Worm (Caenorhabditis elegans) whole organism, L3 larva: Measurements from ENCODE around the gene F42A10.6.

Experiments used
- R02D3.7 ChIP-seq: fragments of 150-350 bp; optimal IDR thresholded peaks from 2 replicates; lab custom pipeline; 2014; ENCODE audit warnings: missing biosample characterization, missing genetic modification characterization
- ZK546.5 ChIP-seq: sonication (generic microtip); optimal IDR thresholded peaks from 2 replicates; lab custom pipeline; 2017; ENCODE audit warnings: missing biosample characterization, missing genetic modification characterization
- aly-2 ChIP-seq: fragments of 150-350 bp; optimal IDR thresholded peaks from 2 replicates; lab custom pipeline; 2014; ENCODE audit warnings: missing biosample characterization, missing genetic modification characterization
- ama-1 ChIP-seq: fragments of 150-350 bp; optimal IDR thresholded peaks from 2 replicates; lab custom pipeline; 2018
- ceh-82 ChIP-seq: fragments of 150-350 bp; optimal IDR thresholded peaks from 2 replicates; lab custom pipeline; 2014; ENCODE audit warnings: missing biosample characterization, missing genetic modification characterization
- ceh-9 ChIP-seq: sonication (generic microtip); optimal IDR thresholded peaks from 2 replicates; lab custom pipeline; 2018; ENCODE audit warnings: missing biosample characterization, missing genetic modification characterization
- daf-12 ChIP-seq: fragments of 150-350 bp; optimal IDR thresholded peaks from 2 replicates; lab custom pipeline; 2014; ENCODE audit warnings: missing biosample characterization, missing genetic modification reagents, missing genetic modification characterization
- egl-5 ChIP-seq: fragments of 150-350 bp; optimal IDR thresholded peaks from 2 replicates; lab custom pipeline; 2017; ENCODE audit warnings: missing biosample characterization, missing genetic modification reagents, missing genetic modification characterization, inconsistent platforms
- elt-2 ChIP-seq: sonication (generic microtip); optimal IDR thresholded peaks from 2 replicates; lab custom pipeline; 2016; ENCODE audit warnings: missing genetic modification reagents, mild to moderate bottlenecking, missing genetic modification characterization, missing compliant biosample characterization
- elt-3 ChIP-seq, 3 experiments: fragments of 150-350 bp in 1 of 3; sonication (generic microtip) in 2 of 3; optimal IDR thresholded peaks; 2 replicates in 2 of 3; 4 replicates in 1 of 3; lab custom pipeline; 2014 to 2017; ENCODE audit warnings: missing biosample characterization in 3 of 3, missing genetic modification characterization in 3 of 3
- eor-1 ChIP-seq, 2 experiments: fragments of 150-350 bp; optimal IDR thresholded peaks; 2 replicates each; lab custom pipeline; 2014 to 2018; ENCODE audit warnings: missing biosample characterization in 2 of 2, missing genetic modification characterization in 2 of 2
- fkh-10 ChIP-seq: sonication (generic microtip); optimal IDR thresholded peaks from 2 replicates; lab custom pipeline; 2017; ENCODE audit warnings: missing biosample characterization, missing genetic modification reagents, missing genetic modification characterization
- fkh-2 ChIP-seq: fragments of 150-350 bp; optimal IDR thresholded peaks from 2 replicates; lab custom pipeline; 2014; ENCODE audit warnings: missing biosample characterization, missing genetic modification reagents, missing genetic modification characterization
- fos-1 ChIP-seq: fragments of 150-350 bp; optimal IDR thresholded peaks from 2 replicates; lab custom pipeline; 2014; ENCODE audit warnings: missing biosample characterization, missing genetic modification characterization
- hmg-11 ChIP-seq: sonication (generic microtip); optimal IDR thresholded peaks from 2 replicates; lab custom pipeline; 2016; ENCODE audit warnings: missing genetic modification characterization, missing compliant biosample characterization
- lin-39 ChIP-seq: fragments of 150-350 bp; optimal IDR thresholded peaks from 2 replicates; lab custom pipeline; 2018; ENCODE audit warnings: missing biosample characterization, missing genetic modification reagents, missing genetic modification characterization
- lsy-12 ChIP-seq: sonication (generic microtip); optimal IDR thresholded peaks from 2 replicates; lab custom pipeline; 2016; ENCODE audit warnings: mild to moderate bottlenecking, missing genetic modification characterization, missing compliant biosample characterization
- mdl-1 ChIP-seq: fragments of 150-350 bp; optimal IDR thresholded peaks from 2 replicates; lab custom pipeline; 2014; ENCODE audit warnings: missing biosample characterization, missing genetic modification characterization
- mml-1 ChIP-seq: fragments of 150-350 bp; sonication (generic microtip); optimal IDR thresholded peaks from 3 replicates; lab custom pipeline; 2014; ENCODE audit warnings: missing biosample characterization, missing genetic modification characterization
- nhr-23 ChIP-seq: fragments of 150-350 bp; optimal IDR thresholded peaks from 2 replicates; lab custom pipeline; 2014; ENCODE audit warnings: missing biosample characterization, missing genetic modification reagents, missing genetic modification characterization
- nhr-237 ChIP-seq: fragments of 150-350 bp; optimal IDR thresholded peaks from 2 replicates; lab custom pipeline; 2014; ENCODE audit warnings: missing biosample characterization, missing genetic modification characterization
- nhr-43 ChIP-seq: sonication (generic microtip); optimal IDR thresholded peaks from 2 replicates; lab custom pipeline; 2016; ENCODE audit warnings: mild to moderate bottlenecking, missing genetic modification characterization, missing compliant biosample characterization; ENCODE audit not compliant: poor library complexity, severe bottlenecking
- nhr-67 ChIP-seq: fragments of 150-350 bp; optimal IDR thresholded peaks from 2 replicates; lab custom pipeline; 2014; ENCODE audit warnings: missing biosample characterization, missing genetic modification characterization
- nhr-76 ChIP-seq: fragments of 150-350 bp; sonication (generic microtip); optimal IDR thresholded peaks from 5 replicates; lab custom pipeline; 2014; ENCODE audit warnings: missing biosample characterization, missing genetic modification characterization
- pha-4 ChIP-seq: fragments of 150-350 bp; optimal IDR thresholded peaks from 2 replicates; lab custom pipeline; 2014; ENCODE audit warnings: missing biosample characterization, missing genetic modification reagents, missing genetic modification characterization
- pqm-1 ChIP-seq: fragments of 150-350 bp; optimal IDR thresholded peaks from 2 replicates; lab custom pipeline; 2017; ENCODE audit warnings: missing biosample characterization, missing genetic modification characterization, inconsistent platforms
- sea-2 ChIP-seq: fragments of 150-350 bp; sonication (generic microtip); optimal IDR thresholded peaks from 4 replicates; lab custom pipeline; 2014; ENCODE audit warnings: missing biosample characterization, missing genetic modification reagents, missing genetic modification characterization
- tbx-2 ChIP-seq: sonication (generic microtip); optimal IDR thresholded peaks from 2 replicates; lab custom pipeline; 2016; ENCODE audit warnings: mild to moderate bottlenecking, missing genetic modification characterization, missing compliant biosample characterization
- unc-62 ChIP-seq: fragments of 150-350 bp; sonication (generic microtip); optimal IDR thresholded peaks from 4 replicates; lab custom pipeline; 2014; ENCODE audit warnings: missing biosample characterization, missing genetic modification reagents, missing genetic modification characterization
- zag-1 ChIP-seq: fragments of 150-350 bp; optimal IDR thresholded peaks from 2 replicates; lab custom pipeline; 2014; ENCODE audit warnings: missing biosample characterization, missing genetic modification characterization
- ztf-11 ChIP-seq: fragments of 150-350 bp; optimal IDR thresholded peaks from 2 replicates; lab custom pipeline; 2014; ENCODE audit warnings: missing biosample characterization, missing genetic modification characterization
- ztf-4 ChIP-seq: fragments of 150-350 bp; optimal IDR thresholded peaks from 2 replicates; lab custom pipeline; 2014; ENCODE audit warnings: missing biosample characterization, missing genetic modification characterization

F42A10.6 gene

DNA sequence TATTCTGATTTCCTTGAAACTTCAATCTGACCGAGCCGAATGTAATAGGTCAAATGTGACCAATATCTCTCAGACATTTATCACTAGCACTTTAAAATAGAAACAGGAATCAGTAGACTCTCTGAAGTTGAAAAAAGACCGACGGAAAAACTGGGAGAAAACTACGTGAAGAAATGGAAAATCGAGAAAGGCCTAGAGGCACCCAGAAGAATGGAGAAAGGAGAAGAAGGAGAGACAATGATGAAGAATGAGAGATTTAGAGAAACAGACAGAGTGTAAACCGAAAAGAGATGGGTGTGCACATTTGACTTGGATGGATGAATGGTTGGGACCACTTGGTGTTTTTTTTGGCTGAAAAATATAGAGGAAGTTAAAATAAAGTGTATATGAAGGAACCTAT is 6.6 kb downstream of the F42A10.6 start (continued):
- TF ChIP-seq zag-1 (tag; lab: Kevin White, UChicago) (no peak), aly-2 (no peak), nhr-76 (no peak), mml-1 (tag; lab: Kevin White, UChicago) (no peak), ztf-4 (tag; lab: Kevin White, UChicago) (no peak), fos-1 (tag; lab: Kevin White, UChicago) (no peak), ztf-11 (tag; lab: Kevin White, UChicago) (no peak), R02D3.7 (no peak), fkh-2 (tag; lab: Kevin White, UChicago) (no peak), nhr-237 (tag; lab: Kevin White, UChicago) (no peak), egl-5 (tag; lab: Kevin White, UChicago) (no peak), nhr-43 (tag; lab: Kevin White, UChicago) (no peak)
- TF ChIP-seq, all 47 proteins: peak for 9

DNA sequence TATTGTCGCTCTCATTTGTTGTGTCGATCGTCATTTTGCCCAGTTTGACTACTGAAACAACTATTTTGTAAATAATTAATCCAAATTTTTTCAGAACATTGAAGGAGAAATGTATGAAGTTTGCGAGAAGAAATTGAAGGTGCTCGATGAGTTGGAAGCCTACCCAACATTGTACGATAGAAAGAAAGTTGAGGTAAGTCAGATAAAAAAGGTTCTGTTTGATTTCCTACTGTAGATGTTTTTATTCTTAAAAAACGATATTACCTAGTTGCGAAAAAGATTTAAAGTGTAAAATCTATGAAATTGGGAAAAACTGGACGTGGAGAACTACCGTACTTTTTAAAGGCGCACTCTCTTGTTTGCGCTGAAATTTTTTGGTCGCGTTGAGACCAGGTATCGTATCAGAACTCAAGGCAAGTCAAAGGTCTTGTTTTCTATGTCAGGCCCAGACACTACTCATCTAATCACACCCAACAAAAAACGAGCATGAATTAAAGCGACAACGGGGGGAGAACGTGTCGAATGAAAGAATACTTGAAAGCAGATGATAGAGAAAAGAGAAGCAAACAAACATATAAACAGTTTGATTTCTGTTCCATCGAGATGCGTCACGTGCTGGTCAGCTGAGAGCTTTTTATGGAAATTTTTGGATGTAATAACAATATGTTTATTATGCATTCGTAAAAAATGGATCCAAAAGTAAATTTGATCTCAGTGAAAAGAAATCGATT is 8.0 kb downstream of the F42A10.6 start, which contains the start of gene efk-1:
Gene efk-1, minus strand, starts transcription at position 51 of the 731 bp plus-strand sequence.
- TF ChIP-seq daf-12 (tag; lab: Kevin White, UChicago), result no peak
- no peak for TF ChIP-seq lsy-12 (tag; lab: Kevin White, UChicago)
- no peak for TF ChIP-seq egl-5 (tag; lab: Kevin White, UChicago)
- TF ChIP-seq nhr-237 (tag; lab: Kevin White, UChicago), result no peak
- peak; percentile 53 for TF ChIP-seq pha-4 (tag; lab: Kevin White, UChicago)
- TF ChIP-seq unc-62 (GFP tag; lab: Kevin White, UChicago), result no peak
- no peak for TF ChIP-seq sea-2 (GFP tag; lab: Kevin White, UChicago)
- peak; percentile 66 for TF ChIP-seq elt-2 (tag; lab: Kevin White, UChicago)
- TF ChIP-seq fkh-10 (GFP tag; lab: Kevin White, UChicago), result no peak
- TF ChIP-seq fos-1 (tag; lab: Kevin White, UChicago), result no peak
- peak; percentile 77 for TF ChIP-seq pqm-1 (tag; lab: Kevin White, UChicago)
- peak; percentile 85 for TF ChIP-seq ama-1 (lab: Kevin White, UChicago)
- no peak for TF ChIP-seq hmg-11
- TF ChIP-seq nhr-23 (tag; lab: Kevin White, UChicago), result no peak
- no peak for TF ChIP-seq ceh-82
- no peak for TF ChIP-seq aly-2

- no peak for TF ChIP-seq hmg-11
- TF ChIP-seq elt-2 (tag; lab: Kevin White, UChicago), result no peak
- TF ChIP-seq daf-12 (tag; lab: Kevin White, UChicago), result no peak
- TF ChIP-seq lin-39 (tag; lab: Kevin White, UChicago), result no peak
- no peak for TF ChIP-seq eor-1 (tag; optimal IDR thresholded peaks at IDR 0.05; lab: Kevin White, UChicago)
- TF ChIP-seq unc-62 (GFP tag; lab: Kevin White, UChicago), result no peak
- TF ChIP-seq nhr-67, result no peak
- TF ChIP-seq elt-3 (tag; optimal IDR thresholded peaks at IDR 0.05; lab: Kevin White, UChicago), result no peak
- no peak for TF ChIP-seq tbx-2
- no peak for TF ChIP-seq ztf-11 (tag; lab: Kevin White, UChicago)
- no peak for TF ChIP-seq ceh-82
- TF ChIP-seq ceh-9, result no peak
- TF ChIP-seq mdl-1, result no peak
- no peak for TF ChIP-seq ztf-4 (tag; lab: Kevin White, UChicago)
- no peak for TF ChIP-seq ZK546.5
- TF ChIP-seq pha-4 (tag; lab: Kevin White, UChicago), result no peak
- TF ChIP-seq fkh-10 (GFP tag; lab: Kevin White, UChicago), result no peak
- no peak for TF ChIP-seq ama-1 (lab: Kevin White, UChicago)
- TF ChIP-seq nhr-23 (tag; lab: Kevin White, UChicago), result no peak
Measured at ce11 chrIII:6166634-6167033, 10.0 kb downstream of the F42A10.6 start.

- peak; percentile 73 for TF ChIP-seq ama-1 (lab: Kevin White, UChicago)
- no peak for TF ChIP-seq zag-1 (tag; lab: Kevin White, UChicago)
Measured at ce11 chrIII:6165240-6165639, 11.4 kb downstream of the F42A10.6 start.
